Worm (Caenorhabditis elegans) whole organism, L1 larva: ENCODE results near the gene T10F2.5.

Experiments
- C16A3.4 ChIP-seq: fragments of 150-350 bp; optimal IDR thresholded peaks from 2 replicates; lab custom pipeline; 2014; ENCODE audit warnings: missing biosample characterization, missing genetic modification characterization
- C34B4.2 ChIP-seq: sonication (generic microtip); optimal IDR thresholded peaks from 2 replicates; lab custom pipeline; 2017; ENCODE audit warnings: mild to moderate bottlenecking, missing genetic modification characterization, missing compliant biosample characterization
- Y116A8C.19 ChIP-seq: sonication (generic microtip); optimal IDR thresholded peaks from 2 replicates; lab custom pipeline; 2016; ENCODE audit warnings: missing compliant biosample characterization, missing genetic modification characterization, borderline replicate concordance
- aha-1 ChIP-seq: fragments of 150-350 bp; optimal IDR thresholded peaks from 2 replicates; lab custom pipeline; 2014; ENCODE audit warnings: missing biosample characterization, missing genetic modification characterization
- alr-1 ChIP-seq: fragments of 200-800 bp; sonication (Bioruptor generic); optimal IDR thresholded peaks from 2 replicates; lab custom pipeline; 2018; ENCODE audit warnings: borderline replicate concordance, mild to moderate bottlenecking, missing genetic modification characterization, missing compliant biosample characterization
- aly-2 ChIP-seq: fragments of 150-350 bp; optimal IDR thresholded peaks from 2 replicates; lab custom pipeline; 2014; ENCODE audit warnings: missing biosample characterization, missing genetic modification characterization
- ama-1 ChIP-seq: fragments of 150-350 bp; optimal IDR thresholded peaks from 2 replicates; lab custom pipeline; 2014
- blmp-1 ChIP-seq: fragments of 150-350 bp; optimal IDR thresholded peaks from 2 replicates; lab custom pipeline; 2014; ENCODE audit warnings: missing biosample characterization, missing genetic modification characterization
- ceh-63 ChIP-seq: fragments of 200-800 bp; sonication (Bioruptor generic); optimal IDR thresholded peaks from 2 replicates; lab custom pipeline; 2018; ENCODE audit warnings: mild to moderate bottlenecking, missing genetic modification characterization, missing compliant biosample characterization
- ceh-8 ChIP-seq: fragments of 200-800 bp; sonication (Bioruptor generic); optimal IDR thresholded peaks from 2 replicates; lab custom pipeline; 2018; ENCODE audit warnings: mild to moderate bottlenecking, missing genetic modification characterization, moderate library complexity, missing compliant biosample characterization
- dpl-1 ChIP-seq, 3 experiments: fragments of 150-350 bp in 2 of 3; sonication (generic microtip) in 1 of 3; optimal IDR thresholded peaks; 2 replicates each; lab custom pipeline; 2014 to 2017; ENCODE audit warnings: missing biosample characterization in 3 of 3, missing genetic modification characterization in 3 of 3, missing genetic modification reagents in 3 of 3
- efl-1 ChIP-seq, 4 experiments: fragments of 150-350 bp; optimal IDR thresholded peaks in 3 of 4; peaks in 1 of 4; 1 replicate in 1 of 4; 2 replicates in 3 of 4; lab custom pipeline; 2014; ENCODE audit warnings: missing biosample characterization in 2 of 4, missing genetic modification characterization in 2 of 4, missing genetic modification reagents in 2 of 4
- egl-13 ChIP-seq: sonication (generic microtip); optimal IDR thresholded peaks from 2 replicates; lab custom pipeline; 2016; ENCODE audit warnings: missing genotype, missing genetic modification reagents, missing genetic modification characterization, missing compliant biosample characterization
- egl-27 ChIP-seq, 2 experiments: fragments of 150-350 bp in 1 of 2; sonication (generic microtip); optimal IDR thresholded peaks; 3 replicates each; lab custom pipeline; 2017 to 2018; ENCODE audit warnings: missing biosample characterization in 2 of 2, missing genetic modification characterization in 2 of 2, missing genetic modification reagents in 2 of 2
- elt-2 ChIP-seq: sonication (generic microtip); optimal IDR thresholded peaks from 2 replicates; lab custom pipeline; 2016; ENCODE audit warnings: missing genetic modification characterization, mild to moderate bottlenecking, inconsistent platforms, missing compliant biosample characterization, missing genetic modification reagents
- ets-5 ChIP-seq: fragments of 200-800 bp; sonication (Bioruptor generic); IDR thresholded peaks from 2 replicates; pipeline ENCODE4 v1.3.6; 2022; ENCODE audit warnings: missing genetic modification characterization, missing compliant biosample characterization
- fkh-10 ChIP-seq: sonication (generic microtip); optimal IDR thresholded peaks from 2 replicates; lab custom pipeline; 2017; ENCODE audit warnings: missing biosample characterization, missing genetic modification reagents, missing genetic modification characterization
- fkh-8 ChIP-seq: sonication (generic microtip); optimal IDR thresholded peaks from 2 replicates; lab custom pipeline; 2016; ENCODE audit warnings: mild to moderate bottlenecking, missing genetic modification characterization, missing compliant biosample characterization
- hlh-4 ChIP-seq: sonication (generic microtip); optimal IDR thresholded peaks from 2 replicates; lab custom pipeline; 2016; ENCODE audit warnings: mild to moderate bottlenecking, missing genetic modification characterization, missing compliant biosample characterization
- irx-1 ChIP-seq: sonication (generic microtip); optimal IDR thresholded peaks from 2 replicates; lab custom pipeline; 2016; ENCODE audit warnings: missing genetic modification characterization, missing compliant biosample characterization
- isw-1 ChIP-seq: fragments of 200-800 bp; sonication (Bioruptor generic); IDR thresholded peaks from 2 replicates; pipeline ENCODE4 v1.3.6; 2022; ENCODE audit warnings: missing genetic modification characterization, missing compliant biosample characterization
- lin-13 ChIP-seq: fragments of 150-350 bp; optimal IDR thresholded peaks from 2 replicates; lab custom pipeline; 2014; ENCODE audit warnings: missing biosample characterization, missing genetic modification reagents, missing genetic modification characterization
- lin-14 ChIP-seq: fragments of 200-800 bp; sonication (Bioruptor generic); optimal IDR thresholded peaks from 2 replicates; lab custom pipeline; 2018; ENCODE audit warnings: mild to moderate bottlenecking, missing genetic modification characterization, moderate library complexity, missing compliant biosample characterization
- lin-35 ChIP-seq, 2 experiments: fragments of 150-350 bp; optimal IDR thresholded peaks; 2 replicates each; lab custom pipeline; 2014; ENCODE audit warnings: missing biosample characterization in 2 of 2, missing genetic modification characterization in 2 of 2, missing genetic modification reagents in 2 of 2
- lsy-2 ChIP-seq, 2 experiments: fragments of 150-350 bp; optimal IDR thresholded peaks; 2 replicates each; lab custom pipeline; 2014; ENCODE audit warnings: missing biosample characterization in 2 of 2, missing genetic modification characterization in 2 of 2
- mef-2 ChIP-seq: fragments of 150-350 bp; optimal IDR thresholded peaks from 2 replicates; lab custom pipeline; 2014; ENCODE audit warnings: missing biosample characterization, missing genetic modification characterization
- mep-1 ChIP-seq: fragments of 150-350 bp; optimal IDR thresholded peaks from 2 replicates; lab custom pipeline; 2014; ENCODE audit warnings: missing biosample characterization, missing genetic modification characterization
- nhr-11 ChIP-seq: fragments of 150-350 bp; optimal IDR thresholded peaks from 2 replicates; lab custom pipeline; 2014; ENCODE audit warnings: missing biosample characterization, missing genetic modification characterization
- nhr-12 ChIP-seq: sonication (generic microtip); optimal IDR thresholded peaks from 2 replicates; lab custom pipeline; 2017; ENCODE audit warnings: missing biosample characterization, missing genetic modification characterization
- nhr-20 ChIP-seq: sonication (generic microtip); optimal IDR thresholded peaks from 2 replicates; lab custom pipeline; 2016; ENCODE audit warnings: mild to moderate bottlenecking, missing genetic modification characterization, missing compliant biosample characterization
- nhr-237 ChIP-seq: fragments of 150-350 bp; optimal IDR thresholded peaks from 2 replicates; lab custom pipeline; 2014; ENCODE audit warnings: missing biosample characterization, missing genetic modification characterization
- nhr-71 ChIP-seq: sonication (generic microtip); optimal IDR thresholded peaks from 2 replicates; lab custom pipeline; 2016; ENCODE audit warnings: mild to moderate bottlenecking, missing genetic modification characterization, moderate library complexity, missing compliant biosample characterization
- nhr-77 ChIP-seq: fragments of 150-350 bp; optimal IDR thresholded peaks from 2 replicates; lab custom pipeline; 2014; ENCODE audit warnings: missing biosample characterization, missing genetic modification characterization
- nhr-84 ChIP-seq: sonication (generic microtip); optimal IDR thresholded peaks from 2 replicates; lab custom pipeline; 2017; ENCODE audit warnings: missing biosample characterization, missing genetic modification characterization
- nhr-85 ChIP-seq: sonication (generic microtip); peaks from one replicate; lab custom pipeline; 2016; ENCODE audit warnings: missing genetic modification characterization, inconsistent platforms, missing compliant biosample characterization
- nhr-90 ChIP-seq: sonication (generic microtip); optimal IDR thresholded peaks from 2 replicates; lab custom pipeline; 2016; ENCODE audit warnings: mild to moderate bottlenecking, missing genetic modification characterization, missing compliant biosample characterization; ENCODE audit not compliant: poor library complexity
- pag-3 ChIP-seq: sonication (generic microtip); optimal IDR thresholded peaks from 2 replicates; lab custom pipeline; 2017; ENCODE audit warnings: missing genetic modification characterization, mild to moderate bottlenecking, missing compliant biosample characterization, antibody characterized with exemption, borderline replicate concordance; ENCODE audit not compliant: insufficient read depth
- rnt-1 ChIP-seq: sonication (generic microtip); optimal IDR thresholded peaks from 2 replicates; lab custom pipeline; 2016; ENCODE audit warnings: mild to moderate bottlenecking, missing genetic modification characterization, moderate library complexity, missing compliant biosample characterization
- snpc-4 ChIP-seq: fragments of 150-350 bp; optimal IDR thresholded peaks from 2 replicates; lab custom pipeline; 2014; ENCODE audit warnings: missing biosample characterization, missing genetic modification characterization
- snu-23 ChIP-seq: sonication (generic microtip); optimal IDR thresholded peaks from 2 replicates; lab custom pipeline; 2016; ENCODE audit warnings: missing genetic modification characterization, missing compliant biosample characterization
- sox-4 ChIP-seq: sonication (generic microtip); optimal IDR thresholded peaks from 2 replicates; lab custom pipeline; 2016; ENCODE audit warnings: missing genetic modification characterization, missing compliant biosample characterization
- sptf-1 ChIP-seq: fragments of 150-350 bp; optimal IDR thresholded peaks from 2 replicates; lab custom pipeline; 2014; ENCODE audit warnings: missing biosample characterization, missing genetic modification characterization
- sup-37 ChIP-seq: fragments of 200-800 bp; sonication (Bioruptor generic); optimal IDR thresholded peaks from 2 replicates; lab custom pipeline; 2018; ENCODE audit warnings: mild to moderate bottlenecking, missing genetic modification characterization, missing compliant biosample characterization
- tlp-1 ChIP-seq: fragments of 150-350 bp; optimal IDR thresholded peaks from 2 replicates; lab custom pipeline; 2014; ENCODE audit warnings: missing biosample characterization, missing genetic modification characterization
- unc-62 ChIP-seq: fragments of 150-350 bp; optimal IDR thresholded peaks from 2 replicates; lab custom pipeline; 2014; ENCODE audit warnings: missing biosample characterization, missing genetic modification reagents, missing genetic modification characterization
- zip-4 ChIP-seq: fragments of 200-800 bp; sonication (Bioruptor generic); optimal IDR thresholded peaks from 2 replicates; lab custom pipeline; 2018; ENCODE audit warnings: mild to moderate bottlenecking, missing genetic modification characterization, moderate library complexity, missing compliant biosample characterization

T10F2.5 gene

ce11 chrIII:5200349-5200748, 40.9 kb upstream of the T10F2.5 start:
- TF ChIP-seq nhr-77 (tag; lab: Kevin White, UChicago) (peak; percentile 61), lin-14 (peak; percentile 31), snu-23 (peak; percentile 28), mep-1 (peak; percentile 26), nhr-20 (peak; percentile 62), blmp-1 (peak; percentile 35), alr-1 (no peak), efl-1 (optimal IDR thresholded peaks at IDR 0.05; lab: Kevin White, UChicago) (no peak), efl-1 (GFP tag; optimal IDR thresholded peaks at IDR 0.05 in 1 of 2; lab: Kevin White, UChicago) (peak in 1 of 2 experiments; percentile 64), lin-35 (GFP tag; optimal IDR thresholded peaks at IDR 0.05; lab: Kevin White, UChicago) (peak in 1 of 2 experiments; percentile 18), ama-1 (lab: Kevin White, UChicago) (no peak), ceh-8 (GFP tag; lab: Kevin White, UChicago) (peak; percentile 2), nhr-84 (tag; lab: Kevin White, UChicago) (no peak), nhr-71 (peak; percentile 22)

- TF ChIP-seq snu-23 (no peak), fkh-10 (GFP tag; lab: Kevin White, UChicago) (no peak), C34B4.2 (tag; lab: Kevin White, UChicago) (no peak), sptf-1 (tag; lab: Kevin White, UChicago) (no peak), egl-13 (no peak), nhr-90 (tag; lab: Kevin White, UChicago) (no peak), hlh-4 (tag; lab: Kevin White, UChicago) (no peak), zip-4 (no peak), nhr-237 (tag; lab: Kevin White, UChicago) (no peak), lin-35 (GFP tag; optimal IDR thresholded peaks at IDR 0.05; lab: Kevin White, UChicago) (no peak), mef-2 (tag; lab: Kevin White, UChicago) (no peak), irx-1 (tag; lab: Kevin White, UChicago) (no peak)
- TF ChIP-seq, all 84 proteins: peak for 0
Observed at ce11 chrIII:5199577-5199976, 40.2 kb upstream of the T10F2.5 start, which contains the start of gene emb-8. Gene emb-8 (minus strand): TSS chrIII:5199677.

DNA sequence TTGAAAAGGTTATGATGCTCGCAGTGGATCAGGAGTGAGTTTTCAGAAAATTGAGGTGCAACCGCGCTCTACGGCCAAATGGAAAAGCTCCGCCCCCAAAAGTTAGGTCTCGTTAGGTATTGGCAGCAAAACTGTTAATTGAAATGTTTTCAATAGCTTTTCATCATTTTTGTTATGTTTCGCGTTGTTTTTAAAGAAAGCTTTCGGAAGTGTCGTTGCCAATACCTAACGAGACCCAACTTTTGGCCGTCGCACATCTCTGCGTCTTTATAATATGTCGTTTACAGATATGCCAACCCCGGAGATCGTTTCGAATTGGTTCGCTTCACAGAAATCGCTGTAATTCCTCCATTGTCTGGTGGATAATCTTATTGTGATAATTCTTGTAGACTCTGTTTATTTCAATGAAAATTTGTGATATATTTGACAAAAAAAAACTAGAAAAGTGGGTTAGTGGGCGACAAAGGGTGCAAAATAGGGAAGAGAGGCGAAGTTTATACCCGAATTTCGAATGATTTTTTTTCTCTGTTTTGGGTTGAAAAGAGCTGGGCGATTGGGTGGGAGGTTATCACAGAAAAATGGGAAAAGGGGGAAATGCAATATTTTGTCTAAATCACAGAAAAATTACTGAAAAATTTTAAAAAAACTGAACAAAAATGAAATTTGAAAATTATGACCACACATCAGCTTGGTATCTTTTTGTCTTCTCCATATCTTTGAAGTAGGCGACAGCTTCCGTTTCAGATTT, 37.1 kb upstream of the T10F2.5 start:
- no peak for TF ChIP-seq egl-27 (tag; optimal IDR thresholded peaks at IDR 0.05; lab: Kevin White, UChicago)
- TF ChIP-seq nhr-84 (tag; lab: Kevin White, UChicago) = no peak
- TF ChIP-seq efl-1 (optimal IDR thresholded peaks at IDR 0.05; lab: Kevin White, UChicago) = peak in 1 of 2 experiments; percentile 0
- TF ChIP-seq efl-1 (GFP tag; optimal IDR thresholded peaks at IDR 0.05 in 1 of 2; lab: Kevin White, UChicago) = no peak
- TF ChIP-seq aly-2 (tag; lab: Kevin White, UChicago) = peak; percentile 65
- TF ChIP-seq ceh-8 (GFP tag; lab: Kevin White, UChicago) = no peak
- no peak for TF ChIP-seq fkh-8 (tag; lab: Kevin White, UChicago)
- TF ChIP-seq lin-13 (GFP tag; lab: Kevin White, UChicago) = no peak
- TF ChIP-seq nhr-90 (tag; lab: Kevin White, UChicago) = no peak
- TF ChIP-seq nhr-85 (tag; lab: Kevin White, UChicago) = peak; percentile 62
- no peak for TF ChIP-seq sup-37
- TF ChIP-seq dpl-1 (GFP tag; optimal IDR thresholded peaks at IDR 0.05; lab: Kevin White, UChicago) = no peak
- no peak for TF ChIP-seq isw-1
- TF ChIP-seq egl-13 = no peak
- no peak for TF ChIP-seq tlp-1 (tag; lab: Kevin White, UChicago)
- no peak for TF ChIP-seq snpc-4
- no peak for TF ChIP-seq nhr-11 (tag; lab: Kevin White, UChicago)
- TF ChIP-seq aha-1 (tag; lab: Kevin White, UChicago) = no peak
- TF ChIP-seq unc-62 (GFP tag; lab: Kevin White, UChicago) = no peak
- TF ChIP-seq C16A3.4 = no peak
- TF ChIP-seq nhr-12 (tag; lab: Kevin White, UChicago) = no peak
- no peak for TF ChIP-seq sox-4 (tag; lab: Kevin White, UChicago)
- no peak for TF ChIP-seq Y116A8C.19
- no peak for TF ChIP-seq ets-5 (GFP tag; lab: Robert Waterston, UW)
- TF ChIP-seq ceh-63 (GFP tag; lab: Kevin White, UChicago) = no peak
- TF ChIP-seq rnt-1 (tag; lab: Kevin White, UChicago) = no peak
- TF ChIP-seq ama-1 (lab: Kevin White, UChicago) = peak; percentile 21
- TF ChIP-seq pag-3 (tag; lab: Kevin White, UChicago) = no peak
- no peak for TF ChIP-seq lsy-2 (tag; optimal IDR thresholded peaks at IDR 0.05; lab: Kevin White, UChicago)
- no peak for TF ChIP-seq mep-1
- TF ChIP-seq blmp-1 = no peak
- TF ChIP-seq nhr-20 = no peak
- no peak for TF ChIP-seq lin-14
- TF ChIP-seq nhr-71 = peak; percentile 13
- TF ChIP-seq elt-2 (tag; lab: Kevin White, UChicago) = peak; percentile 5
